Worm (Caenorhabditis elegans): Measurements from ENCODE around the gene F11G11.15.
"Not testable (repeated sequence)": the region's sequence is repeated elsewhere in the genome, so short reads cannot be mapped to it uniquely, and the experiment has no call there.

Gene F11G11.15

ce11 chrII:4908160-4908559 is 33.5 kb downstream of the F11G11.15 start (continued):
- TF ChIP-seq dve-1 (tag; optimal IDR thresholded peaks at IDR 0.05; ENCODE audit: insufficient read depth) (no peak), ama-1 (optimal IDR thresholded peaks at IDR 0.05) (no peak), mes-2 (tag; optimal IDR thresholded peaks at IDR 0.05; ENCODE audit: poor library complexity, severe bottlenecking) (peak; percentile 2), daf-16 (GFP tag; optimal IDR thresholded peaks at IDR 0.05) (no peak), daf-16 (tag; optimal IDR thresholded peaks at IDR 0.05) (no peak), lim-7 (GFP tag; IDR thresholded peaks at IDR 0.05) (no peak), zip-2 (tag; optimal IDR thresholded peaks at IDR 0.05) (no peak), unc-39 (tag; optimal IDR thresholded peaks at IDR 0.05) (no peak), F26F4.8 (GFP tag; conservative IDR thresholded peaks at IDR 0.05) (no peak), lin-15B (tag; optimal IDR thresholded peaks at IDR 0.05) (no peak), dmd-9 (GFP tag; IDR thresholded peaks at IDR 0.05) (no peak), vab-7 (GFP tag; IDR thresholded peaks at IDR 0.05) (no peak), ztf-11 (tag; optimal IDR thresholded peaks at IDR 0.05) (no peak), R02D3.7 (tag; optimal IDR thresholded peaks at IDR 0.05) (no peak), unc-62 (GFP tag; optimal IDR thresholded peaks at IDR 0.05 in 1 of 2) (peak in 1 of 2 experiments; percentile 70), unc-62 (tag; optimal IDR thresholded peaks at IDR 0.05) (no peak), nhr-76 (tag; optimal IDR thresholded peaks at IDR 0.05) (no peak), hlh-11 (tag; optimal IDR thresholded peaks at IDR 0.05) (peak; percentile 59), nhr-77 (tag; optimal IDR thresholded peaks at IDR 0.05) (no peak), lin-29 (GFP tag; IDR thresholded peaks at IDR 0.05) (no peak), mdt-29 (GFP tag; IDR thresholded peaks at IDR 0.05) (no peak), nhr-6 (tag; optimal IDR thresholded peaks at IDR 0.05) (no peak), D1046.2 (GFP tag; IDR thresholded peaks at IDR 0.05) (no peak), fos-1 (tag; optimal IDR thresholded peaks at IDR 0.05) (no peak)

- no peak for TF ChIP-seq ZK546.5 (tag; optimal IDR thresholded peaks at IDR 0.05)
- no peak for TF ChIP-seq fos-1 (tag; optimal IDR thresholded peaks at IDR 0.05)
- no peak for TF ChIP-seq ztf-7 (tag; optimal IDR thresholded peaks at IDR 0.05)
- no peak for TF ChIP-seq nhr-11 (tag; optimal IDR thresholded peaks at IDR 0.05)
- TF ChIP-seq mes-2 (tag; optimal IDR thresholded peaks at IDR 0.05; ENCODE audit: poor library complexity, severe bottlenecking) = no peak
- no peak for TF ChIP-seq F26F4.8 (GFP tag; conservative IDR thresholded peaks at IDR 0.05)
- peak in 1 of 2 experiments; percentile 58 for TF ChIP-seq lsy-2 (tag; optimal IDR thresholded peaks at IDR 0.05)
- TF ChIP-seq cey-2 (tag; optimal IDR thresholded peaks at IDR 0.05; ENCODE audit: borderline replicate concordance, insufficient read depth) = no peak
- TF ChIP-seq dmd-9 (GFP tag; IDR thresholded peaks at IDR 0.05) = no peak
- no peak for TF ChIP-seq pha-4 (GFP tag; IDR thresholded peaks at IDR 0.05)
- no peak for TF ChIP-seq pha-4 (tag; optimal IDR thresholded peaks at IDR 0.05)
- peak; percentile 10 for TF ChIP-seq F49E8.2 (tag; optimal IDR thresholded peaks at IDR 0.05; ENCODE audit: borderline replicate concordance)
- peak; percentile 10 for TF ChIP-seq unc-130 (GFP tag; optimal IDR thresholded peaks at IDR 0.05)
- no peak for TF ChIP-seq set-16 (GFP tag; IDR thresholded peaks at IDR 0.05)
- no peak for TF ChIP-seq duxl-1 (tag; optimal IDR thresholded peaks at IDR 0.05; ENCODE audit: poor library complexity)
- no peak for TF ChIP-seq mdl-1 (tag; optimal IDR thresholded peaks at IDR 0.05)
These were observed 39.6 kb downstream of the F11G11.15 start, which contains the start of gene R05F9.11 for ce11 chrII:4914214-4914613. Gene R05F9.11 (minus strand): TSS chrII:4914218.

DNA sequence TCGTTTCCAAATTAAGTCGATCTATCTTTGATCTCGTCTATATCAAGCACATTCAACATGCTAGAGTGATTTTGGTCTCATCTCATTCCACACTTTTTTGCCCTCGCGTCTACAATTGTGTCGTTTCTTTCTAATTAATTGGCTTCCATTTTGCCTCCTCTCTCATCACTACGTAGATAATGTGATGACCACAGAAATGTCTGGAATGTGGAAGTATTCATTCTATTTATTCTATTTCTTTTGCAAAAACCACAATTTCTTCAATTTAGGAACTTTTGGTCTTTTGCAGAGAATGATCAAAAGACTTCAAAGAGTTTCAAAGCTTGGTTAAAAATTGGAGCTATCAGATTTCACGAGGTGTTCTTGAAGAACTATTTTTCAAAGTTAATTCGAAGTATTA is 40.9 kb downstream of the F11G11.15 start:
- TF ChIP-seq arid-1 (GFP tag; conservative IDR thresholded peaks at IDR 0.05) = no peak
- TF ChIP-seq aha-1 (tag) = peak; percentile 48
- TF ChIP-seq fkh-10 (GFP tag; optimal IDR thresholded peaks at IDR 0.05) = no peak

DNA sequence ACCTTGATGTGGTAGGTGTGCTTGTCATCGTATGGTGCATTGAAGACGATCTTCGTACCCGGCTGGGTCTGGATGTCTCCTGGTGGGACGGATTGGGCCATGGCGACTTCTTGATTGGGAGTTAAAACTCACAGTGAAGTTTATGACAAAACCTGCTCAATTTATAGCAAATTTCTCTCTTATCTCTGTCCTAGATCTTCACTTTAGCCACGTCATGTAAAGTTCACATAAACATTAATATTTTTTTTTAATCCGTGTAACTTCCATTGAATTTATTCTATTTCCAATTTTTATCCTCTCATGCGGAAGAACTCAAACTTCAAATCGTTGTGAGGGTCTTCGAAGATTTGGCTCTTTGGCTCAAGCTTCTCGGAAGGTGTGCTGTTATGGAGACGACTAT is 41.8 kb downstream of the F11G11.15 start, which contains the start of gene msp-31:
Gene msp-31 (minus strand): TSS at position 101 of the 400 bp plus-strand sequence.
- not testable (repeated sequence) for TF ChIP-seq zfp-3 (GFP tag; conservative IDR thresholded peaks at IDR 0.05); lin-29 (GFP tag; IDR thresholded peaks at IDR 0.05); nhr-102 (tag; optimal IDR thresholded peaks at IDR 0.05)

All from whole organism, L4 larva.